Worm (Caenorhabditis elegans) whole organism, late embryonic: ENCODE results near the gene T21C9.9.

ENCODE experiments used
- C38D4.7 ChIP-seq: fragments of 200-800 bp; sonication (Bioruptor generic); optimal IDR thresholded peaks from 2 replicates; lab custom pipeline; 2018; ENCODE audit warnings: mild to moderate bottlenecking, missing genetic modification characterization, moderate library complexity, missing compliant biosample characterization
- K09A11.1 ChIP-seq: sonication (generic microtip); optimal IDR thresholded peaks from 2 replicates; lab custom pipeline; 2017; ENCODE audit warnings: antibody characterized with exemption, mild to moderate bottlenecking, missing genetic modification characterization, missing compliant biosample characterization; ENCODE audit not compliant: insufficient read depth
- T23F11.4 ChIP-seq: fragments of 200-800 bp; sonication (Bioruptor generic); optimal IDR thresholded peaks from 2 replicates; lab custom pipeline; 2018; ENCODE audit warnings: mild to moderate bottlenecking, missing genetic modification characterization, missing compliant biosample characterization
- Y22D7AL.16 ChIP-seq: sonication (generic microtip); optimal IDR thresholded peaks from 2 replicates; lab custom pipeline; 2016; ENCODE audit warnings: missing genetic modification characterization, missing compliant biosample characterization
- ahr-1 ChIP-seq: sonication (generic microtip); optimal IDR thresholded peaks from 2 replicates; lab custom pipeline; 2016; ENCODE audit warnings: missing genetic modification characterization, missing compliant biosample characterization
- ceh-14 ChIP-seq: sonication (generic microtip); optimal IDR thresholded peaks from 2 replicates; lab custom pipeline; 2016; ENCODE audit warnings: missing genotype, missing genetic modification characterization, missing compliant biosample characterization
- ceh-2 ChIP-seq: sonication (generic microtip); optimal IDR thresholded peaks from 2 replicates; lab custom pipeline; 2016; ENCODE audit warnings: missing genotype, missing genetic modification characterization, missing compliant biosample characterization
- ceh-22 ChIP-seq: sonication (generic microtip); optimal IDR thresholded peaks from 2 replicates; lab custom pipeline; 2017; ENCODE audit warnings: missing biosample characterization, missing genetic modification characterization
- ceh-24 ChIP-seq: sonication (generic microtip); optimal IDR thresholded peaks from 2 replicates; lab custom pipeline; 2016; ENCODE audit warnings: mild to moderate bottlenecking, missing genetic modification characterization, missing compliant biosample characterization
- ceh-30 ChIP-seq: fragments of 150-350 bp; optimal IDR thresholded peaks from 2 replicates; lab custom pipeline; 2014; ENCODE audit warnings: missing biosample characterization, missing genetic modification characterization
- ceh-34 ChIP-seq: sonication (generic microtip); optimal IDR thresholded peaks from 2 replicates; lab custom pipeline; 2016; ENCODE audit warnings: mild to moderate bottlenecking, missing genetic modification characterization, missing compliant biosample characterization
- ceh-45 ChIP-seq: fragments of 200-800 bp; sonication (Bioruptor generic); IDR thresholded peaks from 2 replicates; pipeline ENCODE4 v1.3.6; 2022; ENCODE audit warnings: missing genetic modification reagents, missing genetic modification characterization, missing compliant biosample characterization
- che-1 ChIP-seq: sonication (generic microtip); optimal IDR thresholded peaks from 2 replicates; lab custom pipeline; 2016; ENCODE audit warnings: mild to moderate bottlenecking, missing genetic modification characterization, missing compliant biosample characterization
- elt-2 ChIP-seq: sonication (generic microtip); optimal IDR thresholded peaks from 2 replicates; lab custom pipeline; 2016; ENCODE audit warnings: missing genetic modification reagents, missing genetic modification characterization, missing compliant biosample characterization
- elt-4 ChIP-seq: sonication (generic microtip); optimal IDR thresholded peaks from 2 replicates; lab custom pipeline; 2016; ENCODE audit warnings: missing genetic modification characterization, missing compliant biosample characterization
- gmeb-2 ChIP-seq: sonication (generic microtip); optimal IDR thresholded peaks from 2 replicates; lab custom pipeline; 2016; ENCODE audit warnings: missing genetic modification characterization, inconsistent platforms, missing compliant biosample characterization
- hlh-15 ChIP-seq: sonication (generic microtip); optimal IDR thresholded peaks from 2 replicates; lab custom pipeline; 2016; ENCODE audit warnings: missing genetic modification characterization, missing compliant biosample characterization
- hlh-30 ChIP-seq: sonication (generic microtip); optimal IDR thresholded peaks from 2 replicates; lab custom pipeline; 2017; ENCODE audit warnings: antibody characterized with exemption, missing genetic modification characterization, missing compliant biosample characterization; ENCODE audit not compliant: insufficient read depth
- hlh-6 ChIP-seq: sonication (generic microtip); optimal IDR thresholded peaks from 2 replicates; lab custom pipeline; 2016; ENCODE audit warnings: missing genotype, missing genetic modification characterization, missing compliant biosample characterization
- hlh-8 ChIP-seq: sonication (generic microtip); optimal IDR thresholded peaks from 2 replicates; lab custom pipeline; 2016; ENCODE audit warnings: missing genotype, missing genetic modification characterization, missing compliant biosample characterization
- nfya-1 ChIP-seq: sonication (generic microtip); optimal IDR thresholded peaks from 2 replicates; lab custom pipeline; 2017; ENCODE audit warnings: missing genetic modification characterization, mild to moderate bottlenecking, missing compliant biosample characterization, antibody characterized with exemption, moderate library complexity
- npax-4 ChIP-seq: sonication (generic microtip); optimal IDR thresholded peaks from 2 replicates; lab custom pipeline; 2016; ENCODE audit warnings: missing genetic modification characterization, missing compliant biosample characterization
- odd-2 ChIP-seq: sonication (generic microtip); optimal IDR thresholded peaks from 2 replicates; lab custom pipeline; 2017; ENCODE audit warnings: antibody characterized with exemption, mild to moderate bottlenecking, missing genetic modification characterization, missing compliant biosample characterization
- pax-1 ChIP-seq: fragments of 150-350 bp; optimal IDR thresholded peaks from 2 replicates; lab custom pipeline; 2014; ENCODE audit warnings: missing biosample characterization, missing genetic modification characterization
- pha-2 ChIP-seq: sonication (generic microtip); optimal IDR thresholded peaks from 2 replicates; lab custom pipeline; 2017; ENCODE audit warnings: mild to moderate bottlenecking, missing genetic modification characterization, missing compliant biosample characterization
- pha-4 ChIP-seq: fragments of 150-350 bp; optimal IDR thresholded peaks from 2 replicates; lab custom pipeline; 2018; ENCODE audit warnings: missing biosample characterization, missing genetic modification reagents, missing genetic modification characterization
- pqm-1 ChIP-seq: sonication (generic microtip); optimal IDR thresholded peaks from 2 replicates; lab custom pipeline; 2016; ENCODE audit warnings: missing genetic modification characterization, missing compliant biosample characterization
- pros-1 ChIP-seq: fragments of 150-350 bp; optimal IDR thresholded peaks from 2 replicates; lab custom pipeline; 2014; ENCODE audit warnings: missing biosample characterization, missing genetic modification reagents, missing genetic modification characterization
- ref-2 ChIP-seq: sonication (generic microtip); optimal IDR thresholded peaks from 2 replicates; lab custom pipeline; 2016; ENCODE audit warnings: missing genetic modification characterization, missing compliant biosample characterization
- sox-2 ChIP-seq: fragments of 200-800 bp; sonication (Bioruptor generic); IDR thresholded peaks from 2 replicates; pipeline ENCODE4 v1.3.6; 2022; ENCODE audit warnings: missing genetic modification reagents, missing genetic modification characterization, missing compliant biosample characterization
- sox-4 ChIP-seq: sonication (generic microtip); optimal IDR thresholded peaks from 2 replicates; lab custom pipeline; 2017; ENCODE audit warnings: mild to moderate bottlenecking, missing genetic modification characterization, inconsistent platforms, missing compliant biosample characterization
- syd-9 ChIP-seq: sonication (generic microtip); optimal IDR thresholded peaks from 2 replicates; lab custom pipeline; 2016; ENCODE audit warnings: mild to moderate bottlenecking, missing genetic modification characterization, moderate library complexity, missing compliant biosample characterization
- tbx-2 ChIP-seq: sonication (generic microtip); optimal IDR thresholded peaks from 2 replicates; lab custom pipeline; 2016; ENCODE audit warnings: missing genetic modification characterization, missing compliant biosample characterization
- unc-42 ChIP-seq: sonication (generic microtip); optimal IDR thresholded peaks from 2 replicates; lab custom pipeline; 2016; ENCODE audit warnings: missing genotype, missing genetic modification characterization, missing compliant biosample characterization
- unc-55 ChIP-seq: sonication (generic microtip); optimal IDR thresholded peaks from 2 replicates; lab custom pipeline; 2017; ENCODE audit warnings: missing biosample characterization, missing genetic modification reagents, missing genetic modification characterization
- ztf-16 ChIP-seq: sonication (generic microtip); optimal IDR thresholded peaks from 2 replicates; lab custom pipeline; 2017; ENCODE audit warnings: missing genetic modification characterization, missing compliant biosample characterization

T21C9.9 gene

ce11 chrV:10578938-10579337 is 13.4 kb downstream of the T21C9.9 start, which contains the start of the genes erh-1 and lpd-9 (continued):
- TF ChIP-seq che-1 (tag; lab: Kevin White, UChicago) (peak; percentile 26), hlh-6 (no peak), ref-2 (tag; lab: Kevin White, UChicago) (peak; percentile 25), npax-4 (no peak), pqm-1 (tag; lab: Kevin White, UChicago) (no peak), pax-1 (tag; lab: Kevin White, UChicago) (peak; percentile 12), pha-2 (tag; lab: Kevin White, UChicago) (no peak), T23F11.4 (GFP tag; lab: Kevin White, UChicago) (no peak), ceh-2 (tag; lab: Kevin White, UChicago) (peak; percentile 37), sox-4 (tag; lab: Kevin White, UChicago) (no peak), elt-2 (tag; lab: Kevin White, UChicago) (peak; percentile 68), hlh-15 (tag; lab: Kevin White, UChicago) (no peak)
- TF ChIP-seq, all 69 proteins: peak for 13

ce11 chrV:10578226-10578625 is 14.2 kb downstream of the T21C9.9 start, which contains the start of gene mics-1:
Gene mics-1 (minus strand): TSS chrV:10578326.
- TF ChIP-seq npax-4 (no peak), ztf-16 (tag; lab: Kevin White, UChicago) (no peak), ceh-30 (tag; lab: Kevin White, UChicago) (no peak), ahr-1 (no peak), pros-1 (tag; lab: Kevin White, UChicago) (no peak), Y22D7AL.16 (tag; lab: Kevin White, UChicago) (no peak), C38D4.7 (no peak)

ce11 chrV:10576319-10576718 is 16.1 kb downstream of the T21C9.9 start, which contains the start of gene vps-54:
Gene vps-54 (minus strand): TSS chrV:10576419.
- no peak for TF ChIP-seq ceh-2 (tag; lab: Kevin White, UChicago)
- no peak for TF ChIP-seq odd-2 (tag; lab: Kevin White, UChicago)
- TF ChIP-seq ceh-22 (tag; lab: Kevin White, UChicago), result no peak
- TF ChIP-seq syd-9 (tag; lab: Kevin White, UChicago), result no peak
- TF ChIP-seq pha-2 (tag; lab: Kevin White, UChicago), result no peak
- no peak for TF ChIP-seq ceh-30 (tag; lab: Kevin White, UChicago)
- no peak for TF ChIP-seq K09A11.1 (tag; lab: Kevin White, UChicago)
- TF ChIP-seq sox-2 (GFP tag; lab: Robert Waterston, UW), result no peak
- TF ChIP-seq ceh-45 (GFP tag; lab: Robert Waterston, UW), result no peak
- no peak for TF ChIP-seq pha-4 (tag; lab: Kevin White, UChicago)
- no peak for TF ChIP-seq ceh-24 (tag; lab: Kevin White, UChicago)
- no peak for TF ChIP-seq unc-55 (GFP tag; lab: Kevin White, UChicago)
- TF ChIP-seq hlh-30 (tag; lab: Kevin White, UChicago), result no peak

ce11 chrV:10574197-10574596 is 18.2 kb downstream of the T21C9.9 start:
- TF ChIP-seq ceh-34 (tag; lab: Kevin White, UChicago), result no peak
- TF ChIP-seq ahr-1, result no peak

ce11 chrV:10572614-10573013 is 19.8 kb downstream of the T21C9.9 start, which contains the start of gene del-6:
Gene del-6 (plus strand): TSS chrV:10572914.
- TF ChIP-seq ceh-2 (tag; lab: Kevin White, UChicago), result no peak
- no peak for TF ChIP-seq unc-42 (tag; lab: Kevin White, UChicago)
- TF ChIP-seq npax-4, result no peak
- no peak for TF ChIP-seq hlh-6
- TF ChIP-seq elt-2 (tag; lab: Kevin White, UChicago), result no peak
- no peak for TF ChIP-seq ceh-14

ce11 chrV:10571523-10571922 is 20.9 kb downstream of the T21C9.9 start:
- TF ChIP-seq ceh-24 (tag; lab: Kevin White, UChicago) (no peak), elt-4 (tag; lab: Kevin White, UChicago) (no peak), tbx-2 (tag; lab: Kevin White, UChicago) (no peak), nfya-1 (tag; lab: Kevin White, UChicago) (no peak), pqm-1 (tag; lab: Kevin White, UChicago) (no peak), hlh-8 (tag; lab: Kevin White, UChicago) (no peak), gmeb-2 (tag; lab: Kevin White, UChicago) (no peak)
- TF ChIP-seq, all 69 proteins: peak for 0
